Worm (Caenorhabditis elegans) whole organism, L3 larva: ENCODE data around the gene Y39A3A.3.

ENCODE experiments used
- R02D3.7 ChIP-seq: fragments of 150-350 bp; optimal IDR thresholded peaks from 2 replicates; lab custom pipeline; 2014; ENCODE audit warnings: missing biosample characterization, missing genetic modification characterization
- ama-1 ChIP-seq: fragments of 150-350 bp; optimal IDR thresholded peaks from 2 replicates; lab custom pipeline; 2018
- ceh-28 ChIP-seq: fragments of 150-350 bp; optimal IDR thresholded peaks from 2 replicates; lab custom pipeline; 2014; ENCODE audit warnings: missing biosample characterization, missing genetic modification reagents, missing genetic modification characterization
- elt-2 ChIP-seq: sonication (generic microtip); optimal IDR thresholded peaks from 2 replicates; lab custom pipeline; 2016; ENCODE audit warnings: missing genetic modification reagents, mild to moderate bottlenecking, missing genetic modification characterization, missing compliant biosample characterization
- fos-1 ChIP-seq: fragments of 150-350 bp; optimal IDR thresholded peaks from 2 replicates; lab custom pipeline; 2014; ENCODE audit warnings: missing biosample characterization, missing genetic modification characterization
- jun-1 ChIP-seq: fragments of 150-350 bp; optimal IDR thresholded peaks from 2 replicates; lab custom pipeline; 2014; ENCODE audit warnings: missing biosample characterization, missing genetic modification reagents, missing genetic modification characterization
- mml-1 ChIP-seq: fragments of 150-350 bp; sonication (generic microtip); optimal IDR thresholded peaks from 3 replicates; lab custom pipeline; 2014; ENCODE audit warnings: missing biosample characterization, missing genetic modification characterization
- nfya-1 ChIP-seq: sonication (generic microtip); optimal IDR thresholded peaks from 2 replicates; lab custom pipeline; 2017; ENCODE audit warnings: missing genetic modification characterization, mild to moderate bottlenecking, missing compliant biosample characterization, antibody characterized with exemption, moderate library complexity; ENCODE audit not compliant: insufficient read depth
- nhr-11 ChIP-seq: fragments of 150-350 bp; optimal IDR thresholded peaks from 2 replicates; lab custom pipeline; 2014; ENCODE audit warnings: missing biosample characterization, missing genetic modification characterization
- nhr-23 ChIP-seq: fragments of 150-350 bp; optimal IDR thresholded peaks from 2 replicates; lab custom pipeline; 2014; ENCODE audit warnings: missing biosample characterization, missing genetic modification reagents, missing genetic modification characterization
- nhr-237 ChIP-seq: fragments of 150-350 bp; optimal IDR thresholded peaks from 2 replicates; lab custom pipeline; 2014; ENCODE audit warnings: missing biosample characterization, missing genetic modification characterization
- nhr-67 ChIP-seq: fragments of 150-350 bp; optimal IDR thresholded peaks from 2 replicates; lab custom pipeline; 2014; ENCODE audit warnings: missing biosample characterization, missing genetic modification characterization

DNA sequence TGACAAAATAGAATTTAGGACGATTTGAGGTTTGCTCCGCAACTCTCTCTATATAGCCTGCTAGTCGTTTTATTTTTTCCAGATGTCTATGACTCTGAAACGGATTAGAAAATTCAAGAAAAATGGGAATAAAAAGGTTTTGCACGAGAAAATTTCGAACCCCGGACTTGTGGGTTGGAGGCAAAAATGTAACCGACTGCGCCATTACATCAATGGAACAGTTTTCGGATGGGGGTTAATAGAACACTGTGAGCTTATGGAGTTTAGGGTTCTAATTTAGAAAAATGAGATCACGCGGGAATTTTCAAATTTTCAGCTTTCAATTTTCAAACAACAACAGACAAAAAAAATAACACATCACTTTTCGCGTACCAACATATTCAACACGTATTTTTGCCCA is 36.4 kb downstream of the Y39A3A.3 start:
- TF ChIP-seq nhr-67 (tag; lab: Kevin White, UChicago) (no peak), ama-1 (lab: Kevin White, UChicago) (no peak), fos-1 (tag; lab: Kevin White, UChicago) (no peak), nhr-237 (tag; lab: Kevin White, UChicago) (no peak), nhr-11 (tag; lab: Kevin White, UChicago) (no peak), ceh-28 (tag; lab: Kevin White, UChicago) (no peak), nhr-23 (tag; lab: Kevin White, UChicago) (no peak), nfya-1 (tag; lab: Kevin White, UChicago) (no peak), jun-1 (tag; lab: Kevin White, UChicago) (no peak), mml-1 (no peak), R02D3.7 (tag; lab: Kevin White, UChicago) (no peak), elt-2 (tag; lab: Kevin White, UChicago) (no peak)
